Worm (Caenorhabditis elegans): ENCODE results near the gene W08F4.5.

DNA sequence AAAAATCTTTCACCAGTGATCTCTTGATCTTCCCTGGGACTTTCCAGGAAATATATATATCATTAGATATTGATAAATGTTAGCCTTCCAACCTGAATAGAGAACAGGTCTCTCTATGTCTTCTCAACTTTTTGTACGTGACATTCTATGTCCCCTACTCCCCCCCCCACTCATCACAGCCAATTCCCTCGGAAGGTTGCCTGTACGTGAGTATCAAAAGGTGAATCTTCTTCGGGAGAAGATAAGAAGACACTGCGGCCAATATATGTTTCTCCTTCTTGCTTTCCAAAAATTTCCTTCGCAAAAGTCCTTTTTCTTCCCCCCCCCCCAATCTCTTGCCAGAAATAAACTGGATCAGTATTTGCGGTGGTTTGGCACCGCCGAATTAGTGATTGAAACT is 26.3 kb downstream of the W08F4.5 start:
- TF ChIP-seq fkh-10 (GFP tag; optimal IDR thresholded peaks at IDR 0.05) (no peak), K09A11.1 (tag; optimal IDR thresholded peaks at IDR 0.05; ENCODE audit: insufficient read depth) (no peak), sdc-2 (tag; optimal IDR thresholded peaks at IDR 0.05) (no peak), ceh-19 (GFP tag; optimal IDR thresholded peaks at IDR 0.05) (no peak), ets-4 (tag; optimal IDR thresholded peaks at IDR 0.05) (no peak)
